Worm (Caenorhabditis elegans): ENCODE results near the gene C35D10.10.

Gene C35D10.10

DNA sequence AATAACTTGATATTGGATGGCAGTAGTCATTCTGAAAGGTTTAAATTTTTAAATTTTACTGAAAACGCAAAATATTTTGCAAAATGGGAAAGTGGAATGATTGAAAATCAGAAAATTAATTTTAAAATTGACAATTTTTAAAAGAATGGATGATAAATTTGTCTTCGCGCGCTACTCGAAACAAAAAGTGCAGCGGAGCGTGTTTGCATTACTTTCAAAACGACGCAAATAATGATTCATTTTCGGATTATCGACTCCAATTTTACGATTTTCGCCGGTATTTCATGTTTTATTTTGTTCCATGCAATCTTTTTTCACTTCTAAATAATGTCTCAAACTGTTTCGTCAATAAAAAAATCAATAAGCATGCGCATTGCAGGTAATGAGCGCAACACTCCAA is 16.7 kb upstream of the C35D10.10 start, which contains the start of the genes tost-1 and arx-6 (continued):
- TF ChIP-seq swsn-7 (tag; optimal IDR thresholded peaks at IDR 0.05) (peak; percentile 23), lin-35 (GFP tag; optimal IDR thresholded peaks at IDR 0.05) (peak; percentile 85 to 94), tbx-2 (tag; optimal IDR thresholded peaks at IDR 0.05) (peak; percentile 27), blmp-1 (tag; optimal IDR thresholded peaks at IDR 0.05) (peak; percentile 46), snu-23 (GFP tag; optimal IDR thresholded peaks at IDR 0.05) (peak; percentile 62), irx-1 (tag; optimal IDR thresholded peaks at IDR 0.05) (no peak), zip-4 (GFP tag; optimal IDR thresholded peaks at IDR 0.05) (no peak)

DNA sequence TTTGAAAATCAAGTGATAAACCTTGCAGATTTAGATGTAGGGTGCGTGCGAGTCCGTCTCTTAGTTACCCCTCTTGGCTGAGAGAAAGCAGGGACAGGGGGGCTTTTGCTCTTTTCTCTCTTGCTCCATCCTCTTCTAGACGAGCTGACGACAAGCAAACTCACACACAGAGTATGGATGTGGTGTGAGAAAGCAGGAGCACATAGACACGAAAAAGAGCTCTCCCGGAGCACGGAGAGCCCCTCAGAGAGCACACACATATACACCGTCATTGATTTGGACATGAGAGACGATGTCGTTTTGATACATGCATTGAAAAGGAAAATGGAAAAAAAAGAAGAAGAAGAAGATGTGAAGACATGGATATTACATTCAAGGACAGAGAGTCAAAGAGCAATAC is 14.1 kb upstream of the C35D10.10 start:
- TF ChIP-seq ceh-82 (tag; optimal IDR thresholded peaks at IDR 0.05), result peak in 2 of 3 experiments; percentile 3 to 6
- peak; percentile 2 for TF ChIP-seq swsn-7 (tag; optimal IDR thresholded peaks at IDR 0.05)
- TF ChIP-seq pag-3 (tag; optimal IDR thresholded peaks at IDR 0.05; ENCODE audit: borderline replicate concordance, insufficient read depth), result no peak
- no peak for TF ChIP-seq ceh-90 (tag; optimal IDR thresholded peaks at IDR 0.05)
- TF ChIP-seq fkh-4 (tag; optimal IDR thresholded peaks at IDR 0.05; ENCODE audit: borderline replicate concordance), result no peak
- peak; percentile 77 for TF ChIP-seq fkh-8 (tag; optimal IDR thresholded peaks at IDR 0.05)
- peak in 1 of 2 experiments; percentile 7 for TF ChIP-seq lsy-2 (tag; optimal IDR thresholded peaks at IDR 0.05)
- no peak for TF ChIP-seq lin-39 (tag; optimal IDR thresholded peaks at IDR 0.05)
- TF ChIP-seq dsc-1 (tag; optimal IDR thresholded peaks at IDR 0.05), result peak; percentile 56
- peak; percentile 38 for TF ChIP-seq mep-1 (tag; optimal IDR thresholded peaks at IDR 0.05)
- no peak for TF ChIP-seq aha-1 (tag; optimal IDR thresholded peaks at IDR 0.05)
- no peak for TF ChIP-seq unc-98 (GFP tag; IDR thresholded peaks at IDR 0.05)
- no peak for TF ChIP-seq mef-2 (tag; optimal IDR thresholded peaks at IDR 0.05)
- TF ChIP-seq pax-3 (tag; optimal IDR thresholded peaks at IDR 0.05), result no peak
- no peak for TF ChIP-seq elt-2 (tag; optimal IDR thresholded peaks at IDR 0.05)
- TF ChIP-seq dpl-1 (GFP tag; optimal IDR thresholded peaks at IDR 0.05), result peak in 1 of 3 experiments; percentile 40
- TF ChIP-seq ztf-4 (tag; optimal IDR thresholded peaks at IDR 0.05), result no peak
- TF ChIP-seq irx-1 (tag; optimal IDR thresholded peaks at IDR 0.05), result no peak
- no peak for TF ChIP-seq fos-1 (tag; optimal IDR thresholded peaks at IDR 0.05)
- peak in 1 of 2 experiments; percentile 20 for TF ChIP-seq lin-35 (GFP tag; optimal IDR thresholded peaks at IDR 0.05)
- TF ChIP-seq zag-1 (tag; optimal IDR thresholded peaks at IDR 0.05), result no peak
- no peak for TF ChIP-seq blmp-1 (tag; optimal IDR thresholded peaks at IDR 0.05)
- TF ChIP-seq fkh-10 (GFP tag; optimal IDR thresholded peaks at IDR 0.05), result peak; percentile 42
- no peak for TF ChIP-seq nhr-28 (tag; optimal IDR thresholded peaks at IDR 0.05)
- peak; percentile 3 for TF ChIP-seq nhr-47 (tag; optimal IDR thresholded peaks at IDR 0.05)
- TF ChIP-seq unc-86 (tag; optimal IDR thresholded peaks at IDR 0.05), result peak; percentile 50
- TF ChIP-seq lin-15B (tag; optimal IDR thresholded peaks at IDR 0.05), result no peak
- peak; percentile 61 for TF ChIP-seq lin-14 (GFP tag; optimal IDR thresholded peaks at IDR 0.05)
- peak; percentile 47 for TF ChIP-seq egl-13 (tag; optimal IDR thresholded peaks at IDR 0.05)
- no peak for TF ChIP-seq vab-15 (tag; optimal IDR thresholded peaks at IDR 0.05)
- TF ChIP-seq ceh-63 (GFP tag; optimal IDR thresholded peaks at IDR 0.05), result no peak
- no peak for TF ChIP-seq elt-3 (tag; optimal IDR thresholded peaks at IDR 0.05)
- TF ChIP-seq ets-5 (GFP tag; IDR thresholded peaks at IDR 0.05), result no peak
- no peak for TF ChIP-seq pqm-1 (tag; optimal IDR thresholded peaks at IDR 0.05)
- no peak for TF ChIP-seq hpl-2 (GFP tag; optimal IDR thresholded peaks at IDR 0.05)
- TF ChIP-seq efl-1 (optimal IDR thresholded peaks at IDR 0.05), result peak; percentile 2 to 34
- TF ChIP-seq efl-1 (GFP tag; optimal IDR thresholded peaks at IDR 0.05 in 1 of 2), result peak in 1 of 2 experiments; percentile 62

DNA sequence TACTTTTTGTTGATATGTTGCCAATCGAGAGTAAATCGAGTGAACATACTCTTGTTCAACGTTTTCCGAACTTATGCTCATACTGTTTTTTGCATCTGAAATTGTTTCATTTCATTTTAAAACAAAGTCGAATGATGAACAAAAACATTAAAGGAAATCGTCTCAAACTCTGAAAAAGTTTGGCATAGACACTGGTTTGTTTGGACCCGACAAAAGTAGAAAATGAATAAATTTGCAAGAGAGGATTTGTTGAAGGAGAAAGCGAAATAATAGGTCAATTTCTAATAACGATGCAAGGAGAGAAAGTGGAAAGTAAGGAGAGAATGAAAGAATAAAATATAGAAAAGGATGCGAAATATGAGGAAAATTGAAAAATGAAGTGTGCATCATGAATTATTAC is 13.1 kb upstream of the C35D10.10 start, which contains the start of gene C35D10.12:
Gene C35D10.12 (minus strand): TSS at position 101 of the 400 bp plus-strand sequence.
- no peak for TF ChIP-seq efl-1 (optimal IDR thresholded peaks at IDR 0.05)
- peak in 1 of 2 experiments; percentile 31 for TF ChIP-seq efl-1 (GFP tag; optimal IDR thresholded peaks at IDR 0.05 in 1 of 2)
- no peak for TF ChIP-seq fkh-10 (GFP tag; optimal IDR thresholded peaks at IDR 0.05)

All from whole organism, L1 larva.